Fruit fly (Drosophila melanogaster) whole organism, adult: ENCODE data around the gene wgn.

Experiments
- CG11617 ChIP-seq: fragments of 200-800 bp; sonication (Bioruptor generic); optimal IDR thresholded peaks from 2 replicates; lab custom pipeline; 2017; ENCODE audit warnings: mild to moderate bottlenecking, missing biosample characterization, missing genetic modification reagents, missing genetic modification characterization
- CG12768 ChIP-seq: fragments of 200-800 bp; sonication (Bioruptor generic); optimal IDR thresholded peaks from 2 replicates; lab custom pipeline; 2017; ENCODE audit warnings: missing biosample characterization, missing genetic modification characterization, mild to moderate bottlenecking, moderate library complexity, missing genetic modification reagents
- CG14711 ChIP-seq: fragments of 200-800 bp; sonication (Bioruptor generic); optimal IDR thresholded peaks from 2 replicates; lab custom pipeline; 2018; ENCODE audit warnings: missing biosample characterization, mild to moderate bottlenecking, missing genetic modification characterization, moderate library complexity
- CG1620 ChIP-seq: fragments of 200-800 bp; sonication (Bioruptor generic); optimal IDR thresholded peaks from 2 replicates; lab custom pipeline; 2016; ENCODE audit warnings: missing biosample characterization, missing genetic modification characterization
- CG33017 ChIP-seq: fragments of 200-800 bp; sonication (Bioruptor generic); optimal IDR thresholded peaks from 2 replicates; lab custom pipeline; 2018; ENCODE audit warnings: missing biosample characterization, mild to moderate bottlenecking, missing genetic modification characterization, moderate library complexity
- CG5204 ChIP-seq: fragments of 200-800 bp; sonication (Bioruptor generic); optimal IDR thresholded peaks from 2 replicates; lab custom pipeline; 2016; ENCODE audit warnings: missing biosample characterization, missing genetic modification characterization
- CG7045 ChIP-seq: fragments of 200-800 bp; sonication (Bioruptor generic); optimal IDR thresholded peaks from 2 replicates; lab custom pipeline; 2017; ENCODE audit warnings: missing biosample characterization, mild to moderate bottlenecking, missing genetic modification characterization
- CG7101 ChIP-seq: fragments of 200-800 bp; sonication (Bioruptor generic); optimal IDR thresholded peaks from 2 replicates; lab custom pipeline; 2018; ENCODE audit warnings: missing biosample characterization, mild to moderate bottlenecking, missing genetic modification characterization, moderate library complexity
- Clk ChIP-seq: fragments of 200-800 bp; sonication (Bioruptor generic); optimal IDR thresholded peaks from 2 replicates; lab custom pipeline; 2017; ENCODE audit warnings: missing biosample characterization, missing genetic modification characterization
- Crg-1 ChIP-seq: fragments of 200-800 bp; sonication (Bioruptor generic); optimal IDR thresholded peaks from 2 replicates; lab custom pipeline; 2016; ENCODE audit warnings: missing biosample characterization, missing genetic modification characterization
- Hr96 ChIP-seq: fragments of 200-800 bp; sonication (Bioruptor generic); optimal IDR thresholded peaks from 2 replicates; lab custom pipeline; 2016; ENCODE audit warnings: missing biosample characterization, missing genetic modification characterization
- Mnt ChIP-seq: fragments of 200-800 bp; sonication (Bioruptor generic); optimal IDR thresholded peaks from 2 replicates; lab custom pipeline; 2016; ENCODE audit warnings: missing biosample characterization, mild to moderate bottlenecking, missing genetic modification characterization
- bab1 ChIP-seq: fragments of 200-800 bp; sonication (Bioruptor generic); optimal IDR thresholded peaks from 3 replicates; lab custom pipeline; 2019; ENCODE audit warnings: missing biosample characterization, mild to moderate bottlenecking, missing genetic modification characterization, moderate library complexity
- cic ChIP-seq: fragments of 200-800 bp; sonication (Bioruptor generic); optimal IDR thresholded peaks from 2 replicates; lab custom pipeline; 2017; ENCODE audit warnings: missing biosample characterization, mild to moderate bottlenecking, missing genetic modification characterization, moderate library complexity
- cnc ChIP-seq, 2 experiments: fragments of >200 bp; optimal IDR thresholded peaks; 2 replicates each; lab custom pipeline; 2017
- kay ChIP-seq: fragments of 200-800 bp; sonication (Bioruptor generic); peaks from one replicate; lab custom pipeline; 2016; ENCODE audit warnings: missing biosample characterization, missing genetic modification characterization, borderline replicate concordance
- ovo ChIP-seq: fragments of 200-800 bp; sonication (Bioruptor generic); optimal IDR thresholded peaks from 2 replicates; lab custom pipeline; 2016; ENCODE audit warnings: missing biosample characterization, missing genetic modification characterization
- tj ChIP-seq: fragments of 200-800 bp; sonication (Bioruptor generic); optimal IDR thresholded peaks from 3 replicates; lab custom pipeline; 2017; ENCODE audit warnings: missing biosample characterization, mild to moderate bottlenecking, missing genetic modification characterization, moderate library complexity
- toe ChIP-seq: fragments of 200-800 bp; sonication (Bioruptor generic); optimal IDR thresholded peaks from 2 replicates; lab custom pipeline; 2016; ENCODE audit warnings: missing biosample characterization, missing genetic modification characterization

The wgn gene

dm6 chrX:18634716-18635115 is at the start of gene wgn:
TSS of gene wgn (minus strand) at chrX:18634908.
- peak; percentile 98 for TF ChIP-seq tj (GFP tag; lab: Kevin White, UChicago)
- no peak for TF ChIP-seq cic (GFP tag; lab: Kevin White, UChicago)

dm6 chrX:18684504-18684903 is 49.8 kb upstream of the wgn start:
- TF ChIP-seq kay (GFP tag; lab: Kevin White, UChicago) = no peak

- TF ChIP-seq tj (GFP tag; lab: Kevin White, UChicago) = peak; percentile 94
- no peak for TF ChIP-seq CG5204 (GFP tag; lab: Kevin White, UChicago)
- TF ChIP-seq Crg-1 (GFP tag; lab: Kevin White, UChicago) = no peak
These were observed 48.1 kb upstream of the wgn start for dm6 chrX:18682815-18683214.

- no peak for TF ChIP-seq kay (GFP tag; lab: Kevin White, UChicago)
- no peak for TF ChIP-seq CG5204 (GFP tag; lab: Kevin White, UChicago)
- TF ChIP-seq CG11617 (GFP tag; lab: Kevin White, UChicago) = no peak
- TF ChIP-seq cnc (optimal IDR thresholded peaks at IDR 0.05; lab: Kevin White, UChicago) = no peak
- TF ChIP-seq CG12768 (GFP tag; lab: Kevin White, UChicago) = no peak
- no peak for TF ChIP-seq Hr96 (GFP tag; lab: Kevin White, UChicago)
- TF ChIP-seq ovo = no peak
These were observed 46.7 kb upstream of the wgn start for dm6 chrX:18681410-18681809.

- TF ChIP-seq Crg-1 (GFP tag; lab: Kevin White, UChicago) (no peak), CG7045 (no peak), Hr96 (GFP tag; lab: Kevin White, UChicago) (no peak), CG5204 (GFP tag; lab: Kevin White, UChicago) (no peak)
These were observed 44.2 kb upstream of the wgn start for dm6 chrX:18678876-18679275.

dm6 chrX:18676756-18677155 is 42.0 kb upstream of the wgn start:
- no peak for TF ChIP-seq CG7045
- TF ChIP-seq cic (GFP tag; lab: Kevin White, UChicago) = no peak
- TF ChIP-seq Crg-1 (GFP tag; lab: Kevin White, UChicago) = no peak
- TF ChIP-seq ovo = no peak
- TF ChIP-seq Clk = no peak
- TF ChIP-seq Mnt (GFP tag; lab: Kevin White, UChicago) = no peak
- TF ChIP-seq CG11617 (GFP tag; lab: Kevin White, UChicago) = no peak
- no peak for TF ChIP-seq bab1 (GFP tag; lab: Kevin White, UChicago)
- TF ChIP-seq cnc (optimal IDR thresholded peaks at IDR 0.05; lab: Kevin White, UChicago) = no peak
- TF ChIP-seq Hr96 (GFP tag; lab: Kevin White, UChicago) = no peak
- TF ChIP-seq toe (GFP tag; lab: Kevin White, UChicago) = no peak
- no peak for TF ChIP-seq CG1620 (GFP tag; lab: Kevin White, UChicago)
- no peak for TF ChIP-seq CG5204 (GFP tag; lab: Kevin White, UChicago)
- TF ChIP-seq CG7101 = no peak

- TF ChIP-seq CG7101 = no peak
These were observed 41.0 kb upstream of the wgn start for dm6 chrX:18675702-18676101.

dm6 chrX:18675272-18675671 is 40.6 kb upstream of the wgn start:
- TF ChIP-seq Clk = no peak
- TF ChIP-seq CG7101 = no peak
- TF ChIP-seq Crg-1 (GFP tag; lab: Kevin White, UChicago) = no peak
- TF ChIP-seq Mnt (GFP tag; lab: Kevin White, UChicago) = no peak
- no peak for TF ChIP-seq ovo
- no peak for TF ChIP-seq CG5204 (GFP tag; lab: Kevin White, UChicago)
- no peak for TF ChIP-seq CG7045
- TF ChIP-seq kay (GFP tag; lab: Kevin White, UChicago) = no peak
- TF ChIP-seq CG1620 (GFP tag; lab: Kevin White, UChicago) = no peak
- no peak for TF ChIP-seq Hr96 (GFP tag; lab: Kevin White, UChicago)
- no peak for TF ChIP-seq CG14711
- no peak for TF ChIP-seq toe (GFP tag; lab: Kevin White, UChicago)
- no peak for TF ChIP-seq bab1 (GFP tag; lab: Kevin White, UChicago)
- TF ChIP-seq CG11617 (GFP tag; lab: Kevin White, UChicago) = no peak
- no peak for TF ChIP-seq CG33017 (tag; lab: Kevin White, UChicago)
- no peak for TF ChIP-seq CG12768 (GFP tag; lab: Kevin White, UChicago)

- TF ChIP-seq tj (GFP tag; lab: Kevin White, UChicago) (no peak), CG7045 (no peak), Crg-1 (GFP tag; lab: Kevin White, UChicago) (no peak), kay (GFP tag; lab: Kevin White, UChicago) (no peak), CG5204 (GFP tag; lab: Kevin White, UChicago) (no peak), ovo (no peak), Hr96 (GFP tag; lab: Kevin White, UChicago) (no peak), toe (GFP tag; lab: Kevin White, UChicago) (no peak), CG33017 (tag; lab: Kevin White, UChicago) (no peak), bab1 (GFP tag; lab: Kevin White, UChicago) (no peak), Mnt (GFP tag; lab: Kevin White, UChicago) (no peak)
These were observed 38.3 kb upstream of the wgn start for dm6 chrX:18672900-18673529.
